Worm (Caenorhabditis elegans): ENCODE results near the gene F49H12.7.
A peak's percentile ranks its signal among the peaks of the same experiment; 100 is the strongest.

Gene F49H12.7

DNA sequence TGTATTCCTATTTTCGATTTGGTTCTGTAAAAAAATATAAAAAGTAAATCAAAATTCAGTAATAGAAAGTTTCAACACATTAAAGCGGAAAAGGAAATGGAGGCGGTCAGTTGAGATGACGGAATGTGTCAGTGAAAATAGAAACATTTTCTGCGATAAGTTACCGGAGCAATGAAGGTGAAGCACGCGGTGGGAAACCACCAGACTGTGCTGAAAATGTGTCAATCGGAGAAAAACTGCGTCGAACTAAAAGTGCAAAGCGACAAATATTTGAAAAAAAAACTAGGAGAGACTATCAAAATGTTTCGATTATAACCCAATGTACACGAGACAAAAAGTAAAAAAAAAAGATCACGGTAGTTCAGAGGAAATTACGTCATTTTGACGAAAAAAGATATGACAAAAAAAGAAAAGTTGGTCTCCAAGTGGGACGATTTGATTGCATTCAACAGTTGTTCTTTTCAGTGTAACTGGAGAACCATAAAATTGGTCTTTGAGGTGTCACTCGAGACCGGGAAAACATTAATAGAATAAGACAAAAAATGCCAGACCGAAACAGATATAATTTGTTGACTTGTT lies 5.7 kb downstream of the F49H12.7 start, which contains the start of gene acl-4:
Gene acl-4 (minus strand): TSS at position 27 of the 579 bp plus-strand sequence.
- TF ChIP-seq dmd-6 (GFP tag; IDR thresholded peaks at IDR 0.05) (peak; percentile 83), daf-16 (GFP tag; optimal IDR thresholded peaks at IDR 0.05) (no peak), daf-16 (tag; optimal IDR thresholded peaks at IDR 0.05) (peak; percentile 47), ZK546.5 (tag; optimal IDR thresholded peaks at IDR 0.05) (no peak), dve-1 (tag; optimal IDR thresholded peaks at IDR 0.05; ENCODE audit: insufficient read depth) (peak; percentile 17), mdl-1 (tag; optimal IDR thresholded peaks at IDR 0.05) (peak in 1 of 2 experiments; percentile 41), hlh-11 (tag; optimal IDR thresholded peaks at IDR 0.05) (peak; percentile 3), hlh-30 (tag; optimal IDR thresholded peaks at IDR 0.05; ENCODE audit: insufficient read depth) (peak; percentile 16), nhr-28 (tag; optimal IDR thresholded peaks at IDR 0.05) (peak; percentile 44), aha-1 (tag) (peak; percentile 64), daf-19 (GFP tag; conservative IDR thresholded peaks at IDR 0.05) (no peak)

DNA sequence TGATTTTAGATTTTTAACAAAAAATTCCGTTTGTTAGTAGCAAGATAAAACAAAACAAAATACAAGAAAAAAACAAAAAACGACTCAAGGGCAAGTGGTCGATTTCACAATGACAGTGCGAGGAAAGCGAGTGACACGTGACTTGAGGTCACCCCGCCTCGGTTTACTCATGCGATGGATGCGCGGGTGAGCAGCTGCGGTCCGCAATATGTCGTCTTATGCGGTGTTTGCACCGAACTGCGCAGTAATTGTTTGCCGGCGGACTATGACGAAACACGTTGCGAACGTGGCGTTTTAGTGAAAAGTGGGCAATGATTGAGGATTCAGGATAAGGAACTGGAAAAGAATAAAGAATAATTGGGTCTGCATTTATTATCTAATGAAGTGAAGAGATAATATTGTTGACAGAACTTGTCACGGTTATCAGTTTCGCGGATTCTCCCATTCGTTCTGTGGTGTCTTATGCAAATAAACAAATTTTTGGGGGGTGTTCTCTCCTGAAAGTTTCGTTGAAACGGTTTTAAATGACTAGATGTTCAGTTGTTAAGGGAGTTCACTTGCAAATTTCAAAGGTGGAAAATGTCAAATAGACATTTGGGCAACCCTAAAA lies 6.7 kb downstream of the F49H12.7 start:
- TF ChIP-seq nhr-48 (tag; optimal IDR thresholded peaks at IDR 0.05), result peak; percentile 34
- TF ChIP-seq daf-16 (GFP tag; optimal IDR thresholded peaks at IDR 0.05), result peak in 1 of 2 experiments; percentile 32
- peak; percentile 95 for TF ChIP-seq daf-16 (tag; optimal IDR thresholded peaks at IDR 0.05)
- TF ChIP-seq F37D6.2 (tag; optimal IDR thresholded peaks at IDR 0.05), result peak; percentile 44
- TF ChIP-seq pqm-1 (tag; optimal IDR thresholded peaks at IDR 0.05), result peak; percentile 0
- TF ChIP-seq madf-9 (GFP tag; conservative IDR thresholded peaks at IDR 0.05), result no peak
- TF ChIP-seq ceh-82 (tag; optimal IDR thresholded peaks at IDR 0.05), result no peak
- no peak for TF ChIP-seq R02D3.7 (tag; optimal IDR thresholded peaks at IDR 0.05)
- peak; percentile 52 for TF ChIP-seq duxl-1 (tag; optimal IDR thresholded peaks at IDR 0.05; ENCODE audit: poor library complexity)
- TF ChIP-seq T20F7.1 (GFP tag; optimal IDR thresholded peaks at IDR 0.05), result peak; percentile 40
- TF ChIP-seq lir-3 (tag; optimal IDR thresholded peaks at IDR 0.05), result no peak
- peak; percentile 55; the same call in 1 of the 2 replicates for TF ChIP-seq php-3 (GFP tag; IDR thresholded peaks at IDR 0.05)
- no peak for TF ChIP-seq nhr-76 (tag; optimal IDR thresholded peaks at IDR 0.05)
- peak; percentile 17 for TF ChIP-seq fkh-10 (GFP tag; optimal IDR thresholded peaks at IDR 0.05)
- TF ChIP-seq nhr-111 (GFP tag; optimal IDR thresholded peaks at IDR 0.05), result no peak
- peak; percentile 91 for TF ChIP-seq hlh-11 (tag; optimal IDR thresholded peaks at IDR 0.05)
- TF ChIP-seq arid-1 (GFP tag; conservative IDR thresholded peaks at IDR 0.05), result no peak
- TF ChIP-seq nhr-10 (tag; optimal IDR thresholded peaks at IDR 0.05), result no peak
- no peak for TF ChIP-seq ceh-28 (tag; optimal IDR thresholded peaks at IDR 0.05)
- no peak for TF ChIP-seq ceh-44 (GFP tag; IDR thresholded peaks at IDR 0.05)
- TF ChIP-seq aha-1 (tag), result peak; percentile 98
- no peak for TF ChIP-seq T26A8.4 (GFP tag; IDR thresholded peaks at IDR 0.05)
- no peak for TF ChIP-seq mxl-2 (GFP tag; conservative IDR thresholded peaks at IDR 0.05)
- TF ChIP-seq D1046.2 (GFP tag; IDR thresholded peaks at IDR 0.05), result no peak
- no peak for TF ChIP-seq nhr-237 (tag; optimal IDR thresholded peaks at IDR 0.05)
- TF ChIP-seq lin-1 (GFP tag; IDR thresholded peaks at IDR 0.05), result no peak
- TF ChIP-seq Y48G9A.11 (GFP tag; IDR thresholded peaks at IDR 0.05), result no peak
- no peak for TF ChIP-seq lin-39 (tag; optimal IDR thresholded peaks at IDR 0.05)
- no peak for TF ChIP-seq zip-11 (GFP tag; IDR thresholded peaks at IDR 0.05)
- no peak for TF ChIP-seq zip-2 (tag; optimal IDR thresholded peaks at IDR 0.05)
- TF ChIP-seq pha-4 (GFP tag; IDR thresholded peaks at IDR 0.05), result no peak
- peak; percentile 25 for TF ChIP-seq pha-4 (tag; optimal IDR thresholded peaks at IDR 0.05)
- no peak for TF ChIP-seq daf-8 (GFP tag; IDR thresholded peaks at IDR 0.05)
- TF ChIP-seq dve-1 (tag; optimal IDR thresholded peaks at IDR 0.05; ENCODE audit: insufficient read depth), result peak; percentile 25
- peak; percentile 62 for TF ChIP-seq nhr-11 (tag; optimal IDR thresholded peaks at IDR 0.05)
- no peak for TF ChIP-seq zfp-2 (tag; optimal IDR thresholded peaks at IDR 0.05)
- TF ChIP-seq set-16 (GFP tag; IDR thresholded peaks at IDR 0.05), result peak; percentile 59
- peak; percentile 58 for TF ChIP-seq nhr-25 (tag; optimal IDR thresholded peaks at IDR 0.05; ENCODE audit: borderline replicate concordance, insufficient read depth)
- peak; percentile 42 for TF ChIP-seq nhr-28 (tag; optimal IDR thresholded peaks at IDR 0.05)
- no peak for TF ChIP-seq dmd-9 (GFP tag; IDR thresholded peaks at IDR 0.05)
- TF ChIP-seq F49E8.2 (tag; optimal IDR thresholded peaks at IDR 0.05; ENCODE audit: borderline replicate concordance), result no peak
- TF ChIP-seq nhr-77 (tag; optimal IDR thresholded peaks at IDR 0.05), result no peak
- peak; percentile 34 for TF ChIP-seq lin-13 (GFP tag; optimal IDR thresholded peaks at IDR 0.05)
